Fruit fly (Drosophila melanogaster) whole organism, adult: ENCODE data around the gene CG43645.

Experiments used
- CG11617 ChIP-seq: fragments of 200-800 bp; sonication (Bioruptor generic); optimal IDR thresholded peaks from 2 replicates; lab custom pipeline; 2017; ENCODE audit warnings: mild to moderate bottlenecking, missing biosample characterization, missing genetic modification reagents, missing genetic modification characterization
- CG14711 ChIP-seq: fragments of 200-800 bp; sonication (Bioruptor generic); optimal IDR thresholded peaks from 2 replicates; lab custom pipeline; 2018; ENCODE audit warnings: missing biosample characterization, mild to moderate bottlenecking, missing genetic modification characterization, moderate library complexity
- CG7101 ChIP-seq: fragments of 200-800 bp; sonication (Bioruptor generic); optimal IDR thresholded peaks from 2 replicates; lab custom pipeline; 2018; ENCODE audit warnings: missing biosample characterization, mild to moderate bottlenecking, missing genetic modification characterization, moderate library complexity
- Clk ChIP-seq: fragments of 200-800 bp; sonication (Bioruptor generic); optimal IDR thresholded peaks from 2 replicates; lab custom pipeline; 2017; ENCODE audit warnings: missing biosample characterization, missing genetic modification characterization
- Crg-1 ChIP-seq: fragments of 200-800 bp; sonication (Bioruptor generic); optimal IDR thresholded peaks from 2 replicates; lab custom pipeline; 2016; ENCODE audit warnings: missing biosample characterization, missing genetic modification characterization
- bab1 ChIP-seq: fragments of 200-800 bp; sonication (Bioruptor generic); optimal IDR thresholded peaks from 3 replicates; lab custom pipeline; 2019; ENCODE audit warnings: missing biosample characterization, mild to moderate bottlenecking, missing genetic modification characterization, moderate library complexity
- kay ChIP-seq: fragments of 200-800 bp; sonication (Bioruptor generic); peaks from one replicate; lab custom pipeline; 2016; ENCODE audit warnings: missing biosample characterization, missing genetic modification characterization, borderline replicate concordance

- no peak for TF ChIP-seq CG7101 (tag; lab: Kevin White, UChicago)
- no peak for TF ChIP-seq CG14711 (tag; lab: Kevin White, UChicago)
- TF ChIP-seq Crg-1 (GFP tag; lab: Kevin White, UChicago): no peak
- TF ChIP-seq CG11617 (GFP tag; lab: Kevin White, UChicago): no peak
- no peak for TF ChIP-seq Clk
- no peak for TF ChIP-seq kay (GFP tag; lab: Kevin White, UChicago)
- TF ChIP-seq bab1 (GFP tag; lab: Kevin White, UChicago): no peak
These were observed 48.2 kb downstream of the CG43645 start for dm6 chr2L:17533794-17534193.
